Worm (Caenorhabditis elegans) whole organism, midembryonic: ENCODE measurements around the gene C46F9.6.

Source experiments
- T22C8.4 ChIP-seq: fragments of 200-800 bp; sonication (Bioruptor generic); IDR thresholded peaks from 2 replicates; pipeline ENCODE4 v1.3.6; 2022; ENCODE audit warnings: missing genetic modification characterization, missing compliant biosample characterization
- cog-1 ChIP-seq: sonication (generic microtip); optimal IDR thresholded peaks from 2 replicates; lab custom pipeline; 2016; ENCODE audit warnings: missing genetic modification characterization, missing compliant biosample characterization
- flt-1 ChIP-seq: fragments of 200-800 bp; sonication (Bioruptor generic); IDR thresholded peaks from 2 replicates; pipeline ENCODE4 v1.3.6; 2022; ENCODE audit warnings: missing genetic modification characterization, missing compliant biosample characterization
- med-1 ChIP-seq: sonication (generic microtip); optimal IDR thresholded peaks from 2 replicates; lab custom pipeline; 2017; ENCODE audit warnings: missing genetic modification characterization, mild to moderate bottlenecking, missing compliant biosample characterization, antibody characterized with exemption, missing genetic modification reagents; ENCODE audit not compliant: insufficient read depth
- ref-1 ChIP-seq: fragments of 200-800 bp; sonication (Bioruptor generic); conservative IDR thresholded peaks from 2 replicates; pipeline ENCODE4 v1.3.6; 2022; ENCODE audit warnings: missing genetic modification reagents, missing genetic modification characterization, missing compliant biosample characterization
- tab-1 ChIP-seq: fragments of 200-800 bp; sonication (Bioruptor generic); IDR thresholded peaks from 2 replicates; pipeline ENCODE4 v1.3.6; 2022; ENCODE audit warnings: missing genetic modification characterization, missing compliant biosample characterization
- ztf-29 ChIP-seq: fragments of 200-800 bp; sonication (Bioruptor generic); IDR thresholded peaks from 2 replicates; pipeline ENCODE4 v1.3.6; 2022; ENCODE audit warnings: missing genetic modification reagents, missing genetic modification characterization, missing compliant biosample characterization

DNA sequence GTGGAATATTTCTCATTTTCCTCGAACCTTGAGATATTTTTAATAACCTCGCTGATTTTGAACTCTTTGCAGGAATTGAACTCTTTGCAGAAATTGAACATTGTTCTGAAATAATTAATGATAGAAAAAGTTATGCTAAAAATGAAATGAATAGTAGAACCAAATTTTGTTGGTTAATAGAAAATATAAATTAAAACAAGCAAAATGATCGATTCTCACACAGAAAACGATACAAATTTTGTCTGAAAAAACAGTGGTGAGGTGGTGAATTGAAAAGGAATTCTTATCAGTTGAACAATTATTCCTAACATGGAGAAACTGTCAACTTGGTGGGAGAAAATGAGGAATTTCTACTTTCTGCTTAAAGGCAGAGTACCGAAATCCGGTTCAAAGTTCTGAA lies 13.4 kb upstream of the C46F9.6 start, which contains the start of gene math-6:
- no peak for TF ChIP-seq T22C8.4 (GFP tag; lab: Robert Waterston, UW)
- no peak for TF ChIP-seq ref-1
- no peak for TF ChIP-seq tab-1 (GFP tag; lab: Robert Waterston, UW)
- no peak for TF ChIP-seq flt-1 (GFP tag; lab: Robert Waterston, UW)
- no peak for TF ChIP-seq cog-1
- no peak for TF ChIP-seq ztf-29 (GFP tag; lab: Robert Waterston, UW)
- TF ChIP-seq med-1 (GFP tag; lab: Kevin White, UChicago): no peak
